Fruit fly (Drosophila melanogaster): ENCODE measurements around the gene CG42781.

dm6 chrX:7335524-7335991, 47.2 kb downstream of the CG42781 start:
- TF ChIP-seq ttk (optimal IDR thresholded peaks at IDR 0.05) (no peak), psq (optimal IDR thresholded peaks at IDR 0.05) (no peak), Myc (optimal IDR thresholded peaks at IDR 0.05) (no peak)
